Fruit fly (Drosophila melanogaster) whole organism, embryonic: ENCODE results near the gene Glut4EF.

Experiments used
- B-H1 ChIP-seq: fragments of 200-800 bp; sonication (Bioruptor generic); IDR thresholded peaks from 3 replicates; pipeline ENCODE4 v1.3.6; 2022; ENCODE audit warnings: missing biosample characterization, missing genetic modification characterization
- BEAF-32 ChIP-seq: fragments of 200-800 bp; sonication (Bioruptor generic); optimal IDR thresholded peaks from 3 replicates; lab custom pipeline; 2017; ENCODE audit warnings: missing biosample characterization, missing genetic modification characterization, mild to moderate bottlenecking, moderate library complexity, missing genetic modification reagents
- CG12769 ChIP-seq: fragments of 200-800 bp; sonication (Bioruptor generic); optimal IDR thresholded peaks from 2 replicates; lab custom pipeline; 2019; ENCODE audit warnings: missing biosample characterization, mild to moderate bottlenecking, missing genetic modification characterization, moderate library complexity
- CG12942 ChIP-seq: fragments of 200-800 bp; sonication (Bioruptor generic); optimal IDR thresholded peaks from 3 replicates; lab custom pipeline; 2016; ENCODE audit warnings: missing biosample characterization, missing genetic modification characterization
- CG1602 ChIP-seq: fragments of 200-800 bp; sonication (Bioruptor generic); optimal IDR thresholded peaks from 3 replicates; lab custom pipeline; 2016; ENCODE audit warnings: missing biosample characterization, missing genetic modification characterization
- CG17359 ChIP-seq: fragments of 200-800 bp; sonication (Bioruptor generic); optimal IDR thresholded peaks from 3 replicates; lab custom pipeline; 2018; ENCODE audit warnings: missing biosample characterization, mild to moderate bottlenecking, missing genetic modification characterization, moderate library complexity
- CG34376 ChIP-seq: fragments of 200-800 bp; sonication (Bioruptor generic); optimal IDR thresholded peaks from 2 replicates; lab custom pipeline; 2018; ENCODE audit warnings: missing biosample characterization, mild to moderate bottlenecking, missing genetic modification characterization
- CG3838 ChIP-seq: fragments of 200-800 bp; sonication (Bioruptor generic); optimal IDR thresholded peaks from 3 replicates; lab custom pipeline; 2016; ENCODE audit warnings: missing biosample characterization, missing genetic modification characterization
- CG42726 ChIP-seq: fragments of 200-800 bp; sonication (Bioruptor generic); IDR thresholded peaks from 2 replicates; pipeline ENCODE4 v1.3.6; 2022; ENCODE audit warnings: missing biosample characterization, missing genetic modification characterization; ENCODE audit not compliant: partially characterized antibody
- CG4282 ChIP-seq: fragments of 200-800 bp; sonication (Bioruptor generic); optimal IDR thresholded peaks from 2 replicates; lab custom pipeline; 2016; ENCODE audit warnings: missing biosample characterization, missing genetic modification characterization
- CG8359 ChIP-seq: fragments of 200-800 bp; sonication (Bioruptor generic); optimal IDR thresholded peaks from 2 replicates; lab custom pipeline; 2017; ENCODE audit warnings: missing biosample characterization, mild to moderate bottlenecking, missing genetic modification characterization, borderline replicate concordance
- CG8924 ChIP-seq: fragments of 200-800 bp; optimal IDR thresholded peaks from 3 replicates; lab custom pipeline; 2019; ENCODE audit warnings: missing biosample characterization, mild to moderate bottlenecking, missing genetic modification characterization, moderate library complexity
- CTCF ChIP-seq: fragments of 200-800 bp; sonication (Bioruptor generic); optimal IDR thresholded peaks from 2 replicates; lab custom pipeline; 2017; ENCODE audit warnings: missing biosample characterization, mild to moderate bottlenecking, missing genetic modification characterization, moderate library complexity
- Camta ChIP-seq: fragments of 200-800 bp; sonication (Bioruptor generic); optimal IDR thresholded peaks from 2 replicates; lab custom pipeline; 2016; ENCODE audit warnings: missing biosample characterization, missing genetic modification characterization
- D ChIP-seq, 2 experiments: fragments of 200-800 bp in 1 of 2; fragments of >200 bp in 1 of 2; sonication (Bioruptor generic) in 1 of 2; optimal IDR thresholded peaks; 2 replicates in 1 of 2; 3 replicates in 1 of 2; lab custom pipeline; 2017; ENCODE audit warnings: mild to moderate bottlenecking in 1 of 2, missing biosample characterization in 1 of 2, missing genetic modification characterization in 1 of 2, missing genetic modification reagents in 1 of 2
- D19A ChIP-seq: fragments of 200-800 bp; optimal IDR thresholded peaks from 3 replicates; lab custom pipeline; 2019; ENCODE audit warnings: missing biosample characterization, mild to moderate bottlenecking, missing genetic modification characterization, moderate library complexity
- Dref ChIP-seq: fragments of 200-800 bp; sonication (Bioruptor generic); IDR thresholded peaks from 2 replicates; pipeline ENCODE4 v1.3.6; 2022; ENCODE audit warnings: missing biosample characterization, missing genetic modification characterization
- HLH3B ChIP-seq: fragments of 200-800 bp; sonication (Bioruptor generic); IDR thresholded peaks from 2 replicates; pipeline ENCODE4 v1.3.6; 2022; ENCODE audit warnings: missing biosample characterization, missing genetic modification characterization
- Hey ChIP-seq: fragments of 200-800 bp; sonication (Bioruptor generic); optimal IDR thresholded peaks from 3 replicates; lab custom pipeline; 2018; ENCODE audit warnings: missing biosample characterization, mild to moderate bottlenecking, missing genetic modification characterization
- HmgZ ChIP-seq: fragments of 200-800 bp; sonication (Bioruptor generic); optimal IDR thresholded peaks from 2 replicates; lab custom pipeline; 2018; ENCODE audit warnings: missing biosample characterization, mild to moderate bottlenecking, missing genetic modification characterization
- Hr39 ChIP-seq: fragments of >200 bp; optimal IDR thresholded peaks from 2 replicates; lab custom pipeline; 2017
- Mad ChIP-seq: fragments of 200-800 bp; sonication (Bioruptor generic); optimal IDR thresholded peaks from 2 replicates; lab custom pipeline; 2016; ENCODE audit warnings: missing biosample characterization, missing genetic modification characterization
- Meics ChIP-seq: fragments of 200-800 bp; sonication (Bioruptor generic); optimal IDR thresholded peaks from 2 replicates; lab custom pipeline; 2017; ENCODE audit warnings: missing biosample characterization, mild to moderate bottlenecking, missing genetic modification characterization
- Mes4 ChIP-seq: fragments of 200-800 bp; sonication (Bioruptor generic); optimal IDR thresholded peaks from 2 replicates; lab custom pipeline; 2016; ENCODE audit warnings: missing biosample characterization, missing genetic modification characterization
- NC2α ChIP-seq: fragments of 200-800 bp; sonication (Bioruptor generic); optimal IDR thresholded peaks from 2 replicates; lab custom pipeline; 2016; ENCODE audit warnings: missing biosample characterization, missing genetic modification characterization
- Nf-YC ChIP-seq: fragments of 200-800 bp; optimal IDR thresholded peaks from 3 replicates; lab custom pipeline; 2019; ENCODE audit warnings: missing biosample characterization, mild to moderate bottlenecking, missing genetic modification characterization, moderate library complexity
- Oli ChIP-seq: fragments of 200-800 bp; sonication (Bioruptor generic); optimal IDR thresholded peaks from 2 replicates; lab custom pipeline; 2018; ENCODE audit warnings: missing biosample characterization, mild to moderate bottlenecking, missing genetic modification characterization, moderate library complexity
- Poxn ChIP-seq: fragments of 200-800 bp; sonication (Bioruptor generic); IDR thresholded peaks from 2 replicates; pipeline ENCODE4 v1.3.6; 2022; ENCODE audit warnings: missing biosample characterization, missing genetic modification characterization
- Sox100B ChIP-seq: fragments of 200-800 bp; sonication (Bioruptor generic); optimal IDR thresholded peaks from 3 replicates; lab custom pipeline; 2018; ENCODE audit warnings: missing biosample characterization, mild to moderate bottlenecking, missing genetic modification characterization
- abd-A ChIP-seq: fragments of 200-800 bp; sonication (Bioruptor generic); optimal IDR thresholded peaks from 3 replicates; lab custom pipeline; 2019; ENCODE audit warnings: missing biosample characterization, mild to moderate bottlenecking, missing genetic modification characterization, moderate library complexity
- aop ChIP-seq: fragments of 200-800 bp; sonication (Bioruptor generic); IDR thresholded peaks from 2 replicates; pipeline ENCODE4 v1.3.6; 2022; ENCODE audit warnings: missing biosample characterization, missing genetic modification characterization
- bab2 ChIP-seq: fragments of 200-800 bp; sonication (Bioruptor generic); optimal IDR thresholded peaks from 2 replicates; lab custom pipeline; 2016; ENCODE audit warnings: missing biosample characterization, missing genetic modification characterization
- bsh ChIP-seq, 2 experiments: fragments of 200-800 bp; sonication (Bioruptor generic); optimal IDR thresholded peaks; 2 replicates each; lab custom pipeline; 2017 to 2018; ENCODE audit warnings: mild to moderate bottlenecking in 2 of 2, missing biosample characterization in 2 of 2, missing genetic modification characterization in 2 of 2, moderate library complexity in 1 of 2
- croc ChIP-seq: fragments of 200-800 bp; sonication (Bioruptor generic); conservative IDR thresholded peaks from 3 replicates; pipeline ENCODE4 v1.3.6; 2022; ENCODE audit warnings: missing biosample characterization, missing genetic modification characterization
- ewg ChIP-seq: fragments of 200-800 bp; sonication (Bioruptor generic); optimal IDR thresholded peaks from 3 replicates; lab custom pipeline; 2017; ENCODE audit warnings: mild to moderate bottlenecking, missing biosample characterization, missing genetic modification reagents, missing genetic modification characterization
- exex ChIP-seq: fragments of 200-800 bp; sonication (Bioruptor generic); optimal IDR thresholded peaks from 4 replicates; lab custom pipeline; 2018; ENCODE audit warnings: missing biosample characterization, mild to moderate bottlenecking, missing genetic modification characterization, moderate library complexity
- grn ChIP-seq: fragments of 200-800 bp; sonication (Bioruptor generic); optimal IDR thresholded peaks from 3 replicates; lab custom pipeline; 2017; ENCODE audit warnings: missing biosample characterization, missing genetic modification characterization
- ind ChIP-seq: fragments of 200-800 bp; sonication (Bioruptor generic); optimal IDR thresholded peaks from 3 replicates; lab custom pipeline; 2016; ENCODE audit warnings: missing biosample characterization, missing genetic modification characterization
- lola ChIP-seq, 3 experiments: fragments of >200 bp in 2 of 3; fragments of 200-800 bp in 1 of 3; sonication (Bioruptor generic) in 1 of 3; optimal IDR thresholded peaks; 2 replicates each; lab custom pipeline; 2017 to 2019; ENCODE audit warnings: missing biosample characterization in 3 of 3, missing genetic modification characterization in 3 of 3, mild to moderate bottlenecking in 1 of 3, moderate library complexity in 1 of 3
- mirr ChIP-seq: fragments of 200-800 bp; sonication (Bioruptor generic); optimal IDR thresholded peaks from 3 replicates; lab custom pipeline; 2018; ENCODE audit warnings: missing biosample characterization, mild to moderate bottlenecking, missing genetic modification characterization
- nau ChIP-seq: fragments of 200-800 bp; sonication (Bioruptor generic); optimal IDR thresholded peaks from 3 replicates; lab custom pipeline; 2017; ENCODE audit warnings: missing biosample characterization, mild to moderate bottlenecking, missing genetic modification characterization, missing genetic modification reagents
- prd ChIP-seq, 3 experiments: fragments of >200 bp in 2 of 3; fragments of 200-800 bp in 1 of 3; sonication (Bioruptor generic) in 1 of 3; optimal IDR thresholded peaks in 2 of 3; IDR thresholded peaks in 1 of 3; 2 replicates in 2 of 3; 3 replicates in 1 of 3; pipeline versions ENCODE4 v1.3.6 to Lab custom; 2017 to 2022; ENCODE audit warnings: missing biosample characterization in 1 of 3, missing genetic modification characterization in 1 of 3
- pzg ChIP-seq: fragments of 200-800 bp; sonication (Bioruptor generic); optimal IDR thresholded peaks from 3 replicates; lab custom pipeline; 2018; ENCODE audit warnings: missing biosample characterization, mild to moderate bottlenecking, missing genetic modification characterization, moderate library complexity
- row ChIP-seq: fragments of 200-800 bp; sonication (Bioruptor generic); IDR thresholded peaks from 3 replicates; pipeline ENCODE4 v1.3.6; 2022; ENCODE audit warnings: missing biosample characterization, missing genetic modification characterization
- sisA ChIP-seq: fragments of 200-800 bp; sonication (Bioruptor generic); IDR thresholded peaks from 2 replicates; pipeline ENCODE4 v1.3.6; 2022; ENCODE audit warnings: missing biosample characterization, missing genetic modification characterization
- slp2 ChIP-seq: fragments of 200-800 bp; sonication (Bioruptor generic); optimal IDR thresholded peaks from 2 replicates; lab custom pipeline; 2016; ENCODE audit warnings: missing biosample characterization, missing genetic modification characterization
- sug ChIP-seq: fragments of 200-800 bp; optimal IDR thresholded peaks from 2 replicates; lab custom pipeline; 2019; ENCODE audit warnings: missing biosample characterization, mild to moderate bottlenecking, missing genetic modification characterization, moderate library complexity
- trh ChIP-seq: fragments of 200-800 bp; sonication (Bioruptor generic); optimal IDR thresholded peaks from 2 replicates; lab custom pipeline; 2016; ENCODE audit warnings: missing biosample characterization, missing genetic modification characterization
- zen2 ChIP-seq: fragments of 200-800 bp; sonication (Bioruptor generic); IDR thresholded peaks from 3 replicates; pipeline ENCODE4 v1.3.6; 2022; ENCODE audit warnings: missing biosample characterization, missing genetic modification characterization; ENCODE audit not compliant: partially characterized antibody

Glut4EF gene

dm6 chr3R:9874118-9874808, at the start of gene Glut4EF, which contains the start of gene CG46467 (continued):
- TF ChIP-seq D (optimal IDR thresholded peaks at IDR 0.05; lab: Kevin White, UChicago) (no peak), D (GFP tag; optimal IDR thresholded peaks at IDR 0.05; lab: Kevin White, UChicago) (no peak), Meics (GFP tag; lab: Kevin White, UChicago) (peak; percentile 24), CG8924 (no peak), nau (GFP tag; lab: Kevin White, UChicago) (no peak), HmgZ (tag; lab: Kevin White, UChicago) (peak; percentile 32), Sox100B (no peak), BEAF-32 (no peak), CG3838 (GFP tag; lab: Kevin White, UChicago) (no peak), sisA (GFP tag; lab: Robert Waterston, UW) (no peak), exex (tag; lab: Kevin White, UChicago) (no peak), croc (no peak), bab2 (no peak), CG42726 (GFP tag; lab: Robert Waterston, UW) (no peak), bsh (GFP tag; optimal IDR thresholded peaks at IDR 0.05; lab: Kevin White, UChicago) (no peak), B-H1 (GFP tag; lab: Robert Waterston, UW) (no peak), ewg (GFP tag; lab: Kevin White, UChicago) (peak; percentile 23), Hr39 (lab: Kevin White, UChicago) (no peak), Mes4 (GFP tag; lab: Kevin White, UChicago) (peak; percentile 8), CTCF (no peak), CG8359 (GFP tag; lab: Kevin White, UChicago) (no peak), aop (GFP tag; lab: Robert Waterston, UW) (no peak), mirr (GFP tag; lab: Kevin White, UChicago) (peak; percentile 34), lola (GFP tag; optimal IDR thresholded peaks at IDR 0.05; lab: Kevin White, UChicago) (peak in 1 of 3 experiments; percentile 78), CG17359 (tag; lab: Kevin White, UChicago) (peak; percentile 26), Dref (GFP tag; lab: Robert Waterston, UW) (no peak), NC2α (no peak), Camta (GFP tag; lab: Kevin White, UChicago) (no peak), Nf-YC (tag; lab: Kevin White, UChicago) (peak; percentile 41), CG12769 (tag; lab: Kevin White, UChicago) (peak; percentile 59), sug (peak; percentile 25), CG34376 (GFP tag; lab: Kevin White, UChicago) (peak; percentile 16), slp2 (GFP tag; lab: Kevin White, UChicago) (no peak), Hey (tag; lab: Kevin White, UChicago) (no peak), pzg (GFP tag; lab: Kevin White, UChicago) (no peak), zen2 (GFP tag; lab: Robert Waterston, UW) (peak; percentile 21; the same call in 2 of the 3 replicates), Poxn (no peak), HLH3B (GFP tag; lab: Robert Waterston, UW) (no peak), CG1602 (GFP tag; lab: Kevin White, UChicago) (no peak), abd-A (tag; lab: Kevin White, UChicago) (peak; percentile 83), Oli (tag; lab: Kevin White, UChicago) (no peak), ind (GFP tag; lab: Kevin White, UChicago) (no peak), trh (GFP tag; lab: Kevin White, UChicago) (no peak), D19A (tag; lab: Kevin White, UChicago) (no peak), prd (optimal IDR thresholded peaks at IDR 0.05; lab: Kevin White, UChicago) (no peak), prd (GFP tag; IDR thresholded peaks at IDR 0.05; lab: Robert Waterston, UW) (0 out of 3 replicates have a peak, but pooled peaks have one; percentile 5), Mad (no peak), CG12942 (GFP tag; lab: Kevin White, UChicago) (no peak), CG4282 (GFP tag; lab: Kevin White, UChicago) (no peak), row (GFP tag; lab: Robert Waterston, UW) (no peak), grn (peak; percentile 42)
